Worm (Caenorhabditis elegans) whole organism, L2 larva: ENCODE results near the gene glf-1.
A peak's percentile ranks its signal among the peaks of the same experiment; 100 is the strongest.

Source experiments
- C34F6.9 ChIP-seq: fragments of 150-350 bp; optimal IDR thresholded peaks from 2 replicates; lab custom pipeline; 2014; ENCODE audit warnings: missing biosample characterization, missing genetic modification characterization
- F13H6.1 ChIP-seq: sonication (generic microtip); optimal IDR thresholded peaks from 2 replicates; lab custom pipeline; 2016; ENCODE audit warnings: missing genetic modification characterization, missing compliant biosample characterization
- blmp-1 ChIP-seq: sonication (generic microtip); optimal IDR thresholded peaks from 2 replicates; lab custom pipeline; 2017; ENCODE audit warnings: missing genetic modification characterization, mild to moderate bottlenecking, missing compliant biosample characterization, antibody characterized with exemption, moderate library complexity; ENCODE audit not compliant: insufficient read depth
- ceh-16 ChIP-seq: fragments of 150-350 bp; optimal IDR thresholded peaks from 2 replicates; lab custom pipeline; 2014; ENCODE audit warnings: missing biosample characterization, missing genetic modification characterization
- ceh-82 ChIP-seq: fragments of 150-350 bp; optimal IDR thresholded peaks from 2 replicates; lab custom pipeline; 2014; ENCODE audit warnings: missing biosample characterization, missing genetic modification characterization
- crh-2 ChIP-seq: sonication (generic microtip); optimal IDR thresholded peaks from 2 replicates; lab custom pipeline; 2017; ENCODE audit warnings: missing biosample characterization, missing genetic modification characterization
- dmd-4 ChIP-seq: sonication (generic microtip); optimal IDR thresholded peaks from 2 replicates; lab custom pipeline; 2017; ENCODE audit warnings: missing biosample characterization, missing genetic modification characterization
- elt-1 ChIP-seq: fragments of 150-350 bp; optimal IDR thresholded peaks from 2 replicates; lab custom pipeline; 2014; ENCODE audit warnings: missing biosample characterization, missing genetic modification characterization
- elt-3 ChIP-seq: sonication (generic microtip); optimal IDR thresholded peaks from 2 replicates; lab custom pipeline; 2017; ENCODE audit warnings: missing biosample characterization, missing genetic modification characterization
- fos-1 ChIP-seq: fragments of 150-350 bp; optimal IDR thresholded peaks from 2 replicates; lab custom pipeline; 2014; ENCODE audit warnings: missing biosample characterization, missing genetic modification characterization
- gmeb-1 ChIP-seq: fragments of 150-350 bp; optimal IDR thresholded peaks from 2 replicates; lab custom pipeline; 2014; ENCODE audit warnings: missing biosample characterization, missing genetic modification characterization
- lin-11 ChIP-seq: fragments of 150-350 bp; sonication (generic microtip); optimal IDR thresholded peaks from 2 replicates; lab custom pipeline; 2014; ENCODE audit warnings: missing biosample characterization, missing genetic modification characterization, inconsistent platforms, mixed read lengths
- lin-13 ChIP-seq: fragments of 150-350 bp; optimal IDR thresholded peaks from 2 replicates; lab custom pipeline; 2014; ENCODE audit warnings: missing biosample characterization, missing genetic modification reagents, missing genetic modification characterization
- lin-39 ChIP-seq: fragments of 150-350 bp; optimal IDR thresholded peaks from 2 replicates; lab custom pipeline; 2014; ENCODE audit warnings: missing biosample characterization, missing genetic modification reagents, missing genetic modification characterization
- mab-5 ChIP-seq: fragments of 150-350 bp; optimal IDR thresholded peaks from 2 replicates; lab custom pipeline; 2014; ENCODE audit warnings: missing biosample characterization, missing genetic modification characterization
- mbf-1 ChIP-seq: sonication (generic microtip); optimal IDR thresholded peaks from 2 replicates; lab custom pipeline; 2017; ENCODE audit warnings: missing biosample characterization, missing genetic modification characterization
- mdl-1 ChIP-seq, 2 experiments: fragments of 150-350 bp in 1 of 2; sonication (generic microtip) in 1 of 2; optimal IDR thresholded peaks; 2 replicates each; lab custom pipeline; 2017; ENCODE audit warnings: missing biosample characterization in 2 of 2, missing genetic modification characterization in 2 of 2
- nhr-10 ChIP-seq: sonication (generic microtip); optimal IDR thresholded peaks from 2 replicates; lab custom pipeline; 2017; ENCODE audit warnings: missing biosample characterization, missing genetic modification characterization
- nhr-12 ChIP-seq: fragments of 150-350 bp; optimal IDR thresholded peaks from 2 replicates; lab custom pipeline; 2014; ENCODE audit warnings: missing biosample characterization, missing genetic modification characterization
- nhr-129 ChIP-seq: fragments of 150-350 bp; optimal IDR thresholded peaks from 2 replicates; lab custom pipeline; 2014; ENCODE audit warnings: missing biosample characterization, missing genetic modification characterization
- nhr-237 ChIP-seq: fragments of 150-350 bp; optimal IDR thresholded peaks from 2 replicates; lab custom pipeline; 2014; ENCODE audit warnings: missing biosample characterization, missing genetic modification characterization
- nhr-25 ChIP-seq: fragments of 150-350 bp; sonication (generic microtip); optimal IDR thresholded peaks from 3 replicates; lab custom pipeline; 2014; ENCODE audit warnings: missing biosample characterization, missing genetic modification characterization
- nhr-6 ChIP-seq: fragments of 150-350 bp; optimal IDR thresholded peaks from 2 replicates; lab custom pipeline; 2014; ENCODE audit warnings: missing biosample characterization, missing genetic modification characterization
- sem-4 ChIP-seq: fragments of 150-350 bp; optimal IDR thresholded peaks from 2 replicates; lab custom pipeline; 2014; ENCODE audit warnings: missing biosample characterization, missing genetic modification reagents, missing genetic modification characterization
- skn-1 ChIP-seq: sonication (generic microtip); optimal IDR thresholded peaks from 2 replicates; lab custom pipeline; 2017; ENCODE audit warnings: missing biosample characterization, missing genetic modification characterization
- sma-3 ChIP-seq: sonication (generic microtip); optimal IDR thresholded peaks from 2 replicates; lab custom pipeline; 2016; ENCODE audit warnings: missing genetic modification reagents, missing genetic modification characterization, missing compliant biosample characterization
- sma-9 ChIP-seq, 2 experiments: fragments of 150-350 bp in 1 of 2; sonication (generic microtip) in 1 of 2; optimal IDR thresholded peaks; 2 replicates each; lab custom pipeline; 2014 to 2016; ENCODE audit warnings: missing genetic modification characterization in 2 of 2, mild to moderate bottlenecking in 1 of 2, missing biosample characterization in 1 of 2, missing compliant biosample characterization in 1 of 2, missing genetic modification reagents in 1 of 2, moderate library complexity in 1 of 2
- snpc-4 ChIP-seq: fragments of 150-350 bp; optimal IDR thresholded peaks from 2 replicates; lab custom pipeline; 2014; ENCODE audit warnings: missing biosample characterization, missing genetic modification characterization
- unc-55 ChIP-seq: fragments of 150-350 bp; sonication (generic microtip); optimal IDR thresholded peaks from 3 replicates; lab custom pipeline; 2014; ENCODE audit warnings: missing biosample characterization, missing genetic modification reagents, missing genetic modification characterization
- zag-1 ChIP-seq: fragments of 150-350 bp; optimal IDR thresholded peaks from 2 replicates; lab custom pipeline; 2014; ENCODE audit warnings: missing biosample characterization, missing genetic modification characterization
- ztf-1 ChIP-seq: fragments of 200-800 bp; sonication (Bioruptor generic); conservative IDR thresholded peaks from 2 replicates; pipeline ENCODE4 v1.3.6; 2022; ENCODE audit warnings: missing genetic modification characterization, missing compliant biosample characterization
- ztf-4 ChIP-seq: fragments of 150-350 bp; optimal IDR thresholded peaks from 2 replicates; lab custom pipeline; 2014; ENCODE audit warnings: missing biosample characterization, missing genetic modification characterization

glf-1 gene

DNA sequence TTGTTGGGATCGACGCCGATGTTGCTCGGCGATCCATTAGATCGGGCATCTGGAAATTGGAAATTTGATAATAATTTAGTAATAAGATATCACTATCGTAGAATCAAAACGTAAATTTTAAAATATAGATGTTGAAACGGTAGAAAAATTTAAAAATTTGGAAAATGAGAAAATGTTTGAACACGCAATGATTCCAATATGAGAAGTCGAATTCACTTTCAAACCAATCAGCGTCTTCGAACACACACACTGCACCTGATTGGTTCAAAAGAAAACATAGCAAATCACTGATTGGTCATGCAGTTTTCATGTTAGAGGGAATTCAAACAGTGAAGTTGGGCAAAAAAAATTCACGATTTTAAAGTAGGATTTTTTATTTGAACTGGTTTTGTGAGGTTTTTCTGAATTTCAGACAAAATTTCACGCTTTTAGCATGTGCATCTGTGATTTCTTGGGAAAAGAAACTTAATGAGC lies 17.7 kb downstream of the glf-1 start, which contains the start of gene H04M03.12:
H04M03.12 (minus strand) TSS at position 51 of the 474 bp plus-strand sequence.
- TF ChIP-seq lin-13 (GFP tag; lab: Kevin White, UChicago) (no peak), dmd-4 (tag; lab: Kevin White, UChicago) (no peak), C34F6.9 (tag; lab: Kevin White, UChicago) (no peak)

DNA sequence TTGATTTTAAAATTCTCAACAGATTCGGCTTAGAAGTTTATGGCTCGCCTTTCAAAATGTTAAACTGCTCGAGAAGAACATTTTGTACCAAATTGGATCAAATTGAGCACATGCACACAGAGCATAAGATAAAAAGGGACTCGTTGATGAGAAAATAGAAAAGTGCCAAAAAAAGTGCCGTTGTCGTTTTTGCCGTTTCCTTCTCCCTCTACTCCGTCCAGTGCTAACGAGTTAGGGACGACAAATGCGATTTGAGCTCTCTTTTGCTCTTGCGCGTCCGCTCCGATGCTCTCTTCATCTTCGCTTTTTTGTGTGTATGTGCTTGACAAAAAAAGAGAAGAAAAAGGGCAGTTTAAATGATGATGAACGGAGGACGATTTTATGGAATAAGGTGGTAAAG lies 29.5 kb downstream of the glf-1 start:
- TF ChIP-seq ceh-82 (tag; lab: Kevin White, UChicago), result no peak
- TF ChIP-seq snpc-4, result no peak
- peak; percentile 26 for TF ChIP-seq zag-1
- TF ChIP-seq ztf-1, result no peak
- TF ChIP-seq sma-9 (GFP tag; optimal IDR thresholded peaks at IDR 0.05; lab: Kevin White, UChicago), result no peak
- no peak for TF ChIP-seq sma-9 (tag; optimal IDR thresholded peaks at IDR 0.05; lab: Kevin White, UChicago)

DNA sequence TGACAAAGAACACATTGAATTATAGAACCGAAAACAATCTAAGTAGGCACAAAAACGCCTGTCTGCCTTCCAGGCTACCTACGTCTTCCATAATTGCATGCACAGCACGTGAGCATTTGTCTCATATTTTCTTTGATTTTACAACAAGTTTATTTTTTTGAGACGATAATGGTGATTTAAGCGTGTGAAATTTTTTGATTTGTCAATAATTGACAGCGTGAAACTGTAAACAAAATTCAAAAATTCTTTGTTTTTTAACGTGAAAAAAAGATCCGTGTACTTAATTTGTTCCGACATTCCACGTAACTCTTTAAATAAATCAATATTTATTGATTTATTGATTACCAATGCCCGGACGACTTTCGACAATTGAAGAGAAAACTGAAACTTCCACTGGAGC lies 31.4 kb downstream of the glf-1 start, which contains the start of gene dhhc-13:
dhhc-13 (plus strand) TSS at position 301 of the 400 bp plus-strand sequence.
- no peak for TF ChIP-seq nhr-10 (tag; lab: Kevin White, UChicago)
- TF ChIP-seq ztf-1, result no peak
- TF ChIP-seq unc-55, result no peak
- TF ChIP-seq sma-3 (GFP tag; lab: Kevin White, UChicago), result no peak
- no peak for TF ChIP-seq elt-1 (tag; lab: Kevin White, UChicago)

DNA sequence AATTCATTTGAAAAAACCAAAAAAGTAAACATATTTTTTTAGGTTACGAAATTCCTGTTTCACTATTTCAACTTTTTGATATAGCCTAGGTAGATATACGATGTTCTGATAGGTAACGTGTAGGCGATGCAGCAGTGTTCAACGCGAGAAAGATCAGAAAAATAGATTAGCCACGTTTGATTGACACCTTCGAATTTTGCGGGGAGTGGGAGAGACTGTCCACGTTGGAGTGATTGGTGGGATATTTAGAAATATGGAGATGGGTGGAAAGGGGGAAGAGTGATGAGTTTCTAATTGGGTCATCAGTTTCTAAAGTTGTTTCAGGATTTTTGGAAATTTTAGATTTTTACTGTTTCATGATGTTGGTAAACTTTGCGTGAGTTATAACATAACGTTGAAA lies 37.5 kb downstream of the glf-1 start:
- TF ChIP-seq ceh-16 (tag; lab: Kevin White, UChicago) (peak; percentile 62), nhr-12 (tag; lab: Kevin White, UChicago) (no peak), blmp-1 (tag; lab: Kevin White, UChicago) (no peak), ceh-82 (tag; lab: Kevin White, UChicago) (no peak)

DNA sequence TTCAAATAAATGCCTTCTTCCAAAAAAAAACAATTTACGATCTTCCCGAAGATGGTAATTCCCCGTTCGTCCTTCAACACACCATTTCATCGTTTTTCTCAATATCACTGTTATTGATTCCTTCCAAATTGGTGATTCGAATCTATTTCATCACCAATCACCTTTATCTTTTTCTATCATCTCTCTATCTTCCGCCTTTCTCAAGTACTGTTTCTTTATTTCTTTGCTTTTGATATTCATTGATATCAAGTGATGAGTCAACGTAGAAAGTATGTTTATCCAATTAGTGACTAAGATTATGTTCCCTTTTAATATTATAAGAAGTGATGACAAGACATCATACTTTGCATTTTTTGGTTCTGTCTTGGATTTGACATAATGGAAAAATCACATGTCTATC lies 38.6 kb downstream of the glf-1 start:
- no peak for TF ChIP-seq sem-4
- TF ChIP-seq ceh-16 (tag; lab: Kevin White, UChicago), result no peak
- no peak for TF ChIP-seq skn-1 (tag; lab: Kevin White, UChicago)
- TF ChIP-seq unc-55, result no peak
- peak; percentile 36 for TF ChIP-seq sma-3 (GFP tag; lab: Kevin White, UChicago)
- TF ChIP-seq fos-1, result peak; percentile 59
- TF ChIP-seq blmp-1 (tag; lab: Kevin White, UChicago), result peak; percentile 10

DNA sequence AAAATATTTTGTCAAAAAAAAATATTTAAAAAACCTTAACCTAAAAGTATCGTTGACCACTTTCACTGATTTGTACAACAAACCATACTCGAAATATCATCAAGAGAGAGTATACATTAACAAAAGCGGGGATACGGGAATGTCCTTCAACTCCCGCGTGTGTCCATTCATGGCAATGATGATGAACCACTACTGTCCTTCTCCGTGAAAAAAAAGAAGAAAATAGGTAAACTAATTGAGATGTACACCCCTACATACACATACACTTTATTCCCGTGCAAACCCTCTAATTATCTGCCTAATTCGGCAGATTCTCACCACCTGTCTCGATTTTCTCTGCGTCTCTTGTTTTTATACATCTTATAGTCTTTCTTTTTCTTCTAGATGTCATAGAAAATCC lies 41.0 kb downstream of the glf-1 start:
- TF ChIP-seq sma-9 (GFP tag; optimal IDR thresholded peaks at IDR 0.05; lab: Kevin White, UChicago), result peak; percentile 45
- TF ChIP-seq sma-9 (tag; optimal IDR thresholded peaks at IDR 0.05; lab: Kevin White, UChicago), result no peak
- no peak for TF ChIP-seq unc-55
- TF ChIP-seq lin-11 (tag; lab: Kevin White, UChicago), result no peak
- TF ChIP-seq zag-1, result no peak
- TF ChIP-seq crh-2 (tag; lab: Kevin White, UChicago), result peak; percentile 14
- TF ChIP-seq mab-5 (tag; lab: Kevin White, UChicago), result no peak
- peak; percentile 77 for TF ChIP-seq blmp-1 (tag; lab: Kevin White, UChicago)
- peak; percentile 80 for TF ChIP-seq nhr-25 (tag; lab: Kevin White, UChicago)
- no peak for TF ChIP-seq mbf-1 (tag; lab: Kevin White, UChicago)
- TF ChIP-seq C34F6.9 (tag; lab: Kevin White, UChicago), result peak; percentile 38
- TF ChIP-seq nhr-237 (tag; lab: Kevin White, UChicago), result no peak
- no peak for TF ChIP-seq ztf-1
- TF ChIP-seq nhr-6 (tag; lab: Kevin White, UChicago), result no peak
- TF ChIP-seq ceh-16 (tag; lab: Kevin White, UChicago), result peak; percentile 45
- no peak for TF ChIP-seq lin-13 (GFP tag; lab: Kevin White, UChicago)
- peak; percentile 47 for TF ChIP-seq sma-3 (GFP tag; lab: Kevin White, UChicago)
- TF ChIP-seq elt-3 (tag; lab: Kevin White, UChicago), result no peak
- TF ChIP-seq lin-39 (tag; lab: Kevin White, UChicago), result no peak
- TF ChIP-seq dmd-4 (tag; lab: Kevin White, UChicago), result no peak
- no peak for TF ChIP-seq ztf-4 (tag; lab: Kevin White, UChicago)
- TF ChIP-seq nhr-129 (tag; lab: Kevin White, UChicago), result peak; percentile 19
- no peak for TF ChIP-seq sem-4
- TF ChIP-seq gmeb-1 (tag; lab: Kevin White, UChicago), result peak; percentile 2
- TF ChIP-seq mdl-1 (tag; optimal IDR thresholded peaks at IDR 0.05; lab: Kevin White, UChicago), result no peak
- no peak for TF ChIP-seq F13H6.1 (tag; lab: Kevin White, UChicago)
- no peak for TF ChIP-seq elt-1 (tag; lab: Kevin White, UChicago)
